Fruit fly (Drosophila melanogaster) whole organism, embryonic: ENCODE measurements around the gene CG16965.
A peak's percentile ranks its signal among the peaks of the same experiment; 100 is the strongest.

Source experiments
- Bdp1 ChIP-seq: fragments of 200-800 bp; sonication (Bioruptor generic); optimal IDR thresholded peaks from 3 replicates; lab custom pipeline; 2016; ENCODE audit warnings: missing biosample characterization, missing genetic modification characterization
- C15 ChIP-seq: fragments of 200-800 bp; sonication (Bioruptor generic); IDR thresholded peaks from 3 replicates; pipeline ENCODE4 v1.3.6; 2022; ENCODE audit warnings: missing biosample characterization, missing genetic modification characterization
- CG10565 ChIP-seq: fragments of 200-800 bp; sonication (Bioruptor generic); optimal IDR thresholded peaks from 3 replicates; lab custom pipeline; 2016; ENCODE audit warnings: missing biosample characterization, mild to moderate bottlenecking, missing genetic modification characterization
- CG12071 ChIP-seq: fragments of 200-800 bp; sonication (Bioruptor generic); optimal IDR thresholded peaks from 3 replicates; lab custom pipeline; 2018; ENCODE audit warnings: missing biosample characterization, mild to moderate bottlenecking, missing genetic modification characterization
- CG12219 ChIP-seq: fragments of 200-800 bp; sonication (Bioruptor generic); optimal IDR thresholded peaks from 3 replicates; lab custom pipeline; 2018; ENCODE audit warnings: missing biosample characterization, mild to moderate bottlenecking, missing genetic modification characterization
- CG13296 ChIP-seq: fragments of 200-800 bp; sonication (Bioruptor generic); optimal IDR thresholded peaks from 3 replicates; lab custom pipeline; 2018; ENCODE audit warnings: missing biosample characterization, mild to moderate bottlenecking, missing genetic modification characterization
- CG15601 ChIP-seq: fragments of 200-800 bp; sonication (Bioruptor generic); optimal IDR thresholded peaks from 3 replicates; lab custom pipeline; 2019; ENCODE audit warnings: missing biosample characterization, mild to moderate bottlenecking, missing genetic modification characterization, moderate library complexity
- CG1603 ChIP-seq: fragments of 200-800 bp; sonication (Bioruptor generic); optimal IDR thresholded peaks from 2 replicates; lab custom pipeline; 2019; ENCODE audit warnings: missing biosample characterization, mild to moderate bottlenecking, missing genetic modification characterization, moderate library complexity
- CG17385 ChIP-seq: fragments of 200-800 bp; sonication (Bioruptor generic); optimal IDR thresholded peaks from 3 replicates; lab custom pipeline; 2018; ENCODE audit warnings: missing biosample characterization, mild to moderate bottlenecking, missing genetic modification characterization
- CG1792 ChIP-seq: fragments of 200-800 bp; sonication (Bioruptor generic); optimal IDR thresholded peaks from 2 replicates; lab custom pipeline; 2016; ENCODE audit warnings: missing biosample characterization, missing genetic modification characterization
- CG1832 ChIP-seq: fragments of 200-800 bp; sonication (Bioruptor generic); optimal IDR thresholded peaks from 2 replicates; lab custom pipeline; 2017; ENCODE audit warnings: missing biosample characterization, mild to moderate bottlenecking, missing genetic modification characterization, inconsistent platforms
- CG3838 ChIP-seq: fragments of 200-800 bp; sonication (Bioruptor generic); optimal IDR thresholded peaks from 3 replicates; lab custom pipeline; 2016; ENCODE audit warnings: missing biosample characterization, missing genetic modification characterization
- CG4328 ChIP-seq: fragments of 200-800 bp; sonication (Bioruptor generic); optimal IDR thresholded peaks from 3 replicates; lab custom pipeline; 2017; ENCODE audit warnings: missing biosample characterization, missing genetic modification reagents, missing genetic modification characterization
- CG5180 ChIP-seq: fragments of 200-800 bp; sonication (Bioruptor generic); optimal IDR thresholded peaks from 3 replicates; lab custom pipeline; 2017; ENCODE audit warnings: missing biosample characterization, missing genetic modification characterization, mild to moderate bottlenecking, moderate library complexity, missing genetic modification reagents
- CG6254 ChIP-seq: fragments of 200-800 bp; sonication (Bioruptor generic); optimal IDR thresholded peaks from 3 replicates; lab custom pipeline; 2017; ENCODE audit warnings: mild to moderate bottlenecking, missing biosample characterization, missing genetic modification reagents, missing genetic modification characterization
- CG8089 ChIP-seq: fragments of 200-800 bp; sonication (Bioruptor generic); optimal IDR thresholded peaks from 3 replicates; lab custom pipeline; 2016; ENCODE audit warnings: missing biosample characterization, missing genetic modification characterization
- CG8388 ChIP-seq: fragments of 200-800 bp; sonication (Bioruptor generic); optimal IDR thresholded peaks from 2 replicates; lab custom pipeline; 2019; ENCODE audit warnings: missing biosample characterization, mild to moderate bottlenecking, missing genetic modification characterization, moderate library complexity
- CHES-1-like ChIP-seq: fragments of 200-800 bp; sonication (Bioruptor generic); optimal IDR thresholded peaks from 2 replicates; lab custom pipeline; 2016; ENCODE audit warnings: missing biosample characterization, missing genetic modification characterization
- Chrac-16 ChIP-seq: fragments of 200-800 bp; sonication (Bioruptor generic); optimal IDR thresholded peaks from 3 replicates; lab custom pipeline; 2016; ENCODE audit warnings: missing biosample characterization, missing genetic modification characterization
- Dll ChIP-seq: fragments of 200-800 bp; sonication (Bioruptor generic); IDR thresholded peaks from 4 replicates; pipeline ENCODE4 v1.3.6; 2022; ENCODE audit warnings: missing biosample characterization, missing genetic modification characterization; ENCODE audit not compliant: partially characterized antibody
- Fer3 ChIP-seq: fragments of 200-800 bp; sonication (Bioruptor generic); optimal IDR thresholded peaks from 2 replicates; lab custom pipeline; 2018; ENCODE audit warnings: missing biosample characterization, mild to moderate bottlenecking, missing genetic modification characterization, moderate library complexity
- H2.0 ChIP-seq: fragments of 200-800 bp; sonication (Bioruptor generic); IDR thresholded peaks from 2 replicates; pipeline ENCODE4 v1.3.6; 2022; ENCODE audit warnings: missing biosample characterization, missing genetic modification characterization
- Hr3 ChIP-seq: fragments of 200-800 bp; sonication (Bioruptor generic); optimal IDR thresholded peaks from 3 replicates; lab custom pipeline; 2016; ENCODE audit warnings: missing biosample characterization, missing genetic modification characterization
- Hr51 ChIP-seq, 2 experiments: fragments of 200-800 bp; sonication (Bioruptor generic); optimal IDR thresholded peaks; 2 replicates in 1 of 2; 3 replicates in 1 of 2; lab custom pipeline; 2016 to 2018; ENCODE audit warnings: missing biosample characterization in 2 of 2, missing genetic modification characterization in 2 of 2, mild to moderate bottlenecking in 1 of 2, moderate library complexity in 1 of 2
- Max ChIP-seq: fragments of 200-800 bp; sonication (Bioruptor generic); optimal IDR thresholded peaks from 2 replicates; lab custom pipeline; 2016; ENCODE audit warnings: missing biosample characterization, mild to moderate bottlenecking, missing genetic modification characterization
- Oli ChIP-seq: fragments of 200-800 bp; sonication (Bioruptor generic); optimal IDR thresholded peaks from 2 replicates; lab custom pipeline; 2018; ENCODE audit warnings: missing biosample characterization, mild to moderate bottlenecking, missing genetic modification characterization, moderate library complexity
- Optix ChIP-seq: fragments of 200-800 bp; sonication (Bioruptor generic); IDR thresholded peaks from 3 replicates; pipeline ENCODE4 v1.3.6; 2022; ENCODE audit warnings: missing biosample characterization, missing genetic modification characterization
- Tbp ChIP-seq: fragments of >200 bp; optimal IDR thresholded peaks from 2 replicates; lab custom pipeline; 2018; ENCODE audit warnings: missing biosample characterization, missing genetic modification characterization
- ato ChIP-seq: fragments of 200-800 bp; sonication (Bioruptor generic); IDR thresholded peaks from 2 replicates; pipeline ENCODE4 v1.3.6; 2022; ENCODE audit warnings: missing biosample characterization, missing genetic modification characterization; ENCODE audit not compliant: partially characterized antibody
- cato ChIP-seq: fragments of 200-800 bp; sonication (Bioruptor generic); optimal IDR thresholded peaks from 2 replicates; lab custom pipeline; 2016; ENCODE audit warnings: missing biosample characterization, missing genetic modification characterization, borderline replicate concordance
- dpn ChIP-seq, 2 experiments: fragments of 200-800 bp; sonication (Bioruptor generic); optimal IDR thresholded peaks; 3 replicates each; lab custom pipeline; 2016; ENCODE audit warnings: missing biosample characterization in 2 of 2, missing genetic modification characterization in 2 of 2
- exex ChIP-seq: fragments of 200-800 bp; sonication (Bioruptor generic); optimal IDR thresholded peaks from 4 replicates; lab custom pipeline; 2018; ENCODE audit warnings: missing biosample characterization, mild to moderate bottlenecking, missing genetic modification characterization, moderate library complexity
- fd3F ChIP-seq: fragments of 200-800 bp; sonication (Bioruptor generic); optimal IDR thresholded peaks from 2 replicates; lab custom pipeline; 2018; ENCODE audit warnings: missing biosample characterization, mild to moderate bottlenecking, missing genetic modification characterization, moderate library complexity
- kni ChIP-seq: fragments of 200-800 bp; sonication (Bioruptor generic); optimal IDR thresholded peaks from 3 replicates; lab custom pipeline; 2017; ENCODE audit warnings: mild to moderate bottlenecking, missing biosample characterization, missing genetic modification reagents, missing genetic modification characterization
- lola ChIP-seq, 3 experiments: fragments of >200 bp in 2 of 3; fragments of 200-800 bp in 1 of 3; sonication (Bioruptor generic) in 1 of 3; optimal IDR thresholded peaks; 2 replicates each; lab custom pipeline; 2017 to 2019; ENCODE audit warnings: missing biosample characterization in 3 of 3, missing genetic modification characterization in 3 of 3, mild to moderate bottlenecking in 1 of 3, moderate library complexity in 1 of 3
- luna ChIP-seq: fragments of 200-800 bp; sonication (Bioruptor generic); optimal IDR thresholded peaks from 2 replicates; lab custom pipeline; 2016; ENCODE audit warnings: missing biosample characterization, missing genetic modification characterization
- mam ChIP-seq: fragments of 200-800 bp; sonication (Bioruptor generic); optimal IDR thresholded peaks from 3 replicates; lab custom pipeline; 2016; ENCODE audit warnings: missing biosample characterization, missing genetic modification characterization
- nau ChIP-seq: fragments of 200-800 bp; sonication (Bioruptor generic); optimal IDR thresholded peaks from 3 replicates; lab custom pipeline; 2017; ENCODE audit warnings: missing biosample characterization, mild to moderate bottlenecking, missing genetic modification characterization, missing genetic modification reagents
- nmo ChIP-seq: fragments of 200-800 bp; sonication (Bioruptor generic); optimal IDR thresholded peaks from 2 replicates; lab custom pipeline; 2018; ENCODE audit warnings: missing biosample characterization, mild to moderate bottlenecking, missing genetic modification characterization, moderate library complexity
- onecut ChIP-seq: fragments of 200-800 bp; sonication (Bioruptor generic); IDR thresholded peaks from 2 replicates; pipeline ENCODE4 v1.3.6; 2022; ENCODE audit warnings: missing biosample characterization, missing genetic modification characterization
- org-1 ChIP-seq: fragments of 200-800 bp; sonication (Bioruptor generic); optimal IDR thresholded peaks from 2 replicates; lab custom pipeline; 2017; ENCODE audit warnings: missing biosample characterization, missing genetic modification characterization
- otp ChIP-seq: fragments of 200-800 bp; sonication (Bioruptor generic); IDR thresholded peaks from 3 replicates; pipeline ENCODE4, ENCODE4 v1.3.6; 2022; ENCODE audit warnings: missing biosample characterization, missing genetic modification characterization
- pnt ChIP-seq: fragments of 200-800 bp; sonication (Bioruptor generic); optimal IDR thresholded peaks from 3 replicates; lab custom pipeline; 2016; ENCODE audit warnings: missing biosample characterization, missing genetic modification characterization
- slbo ChIP-seq: fragments of 200-800 bp; sonication (Bioruptor generic); IDR thresholded peaks from 2 replicates; pipeline ENCODE4 v1.3.6; 2022; ENCODE audit warnings: missing biosample characterization, missing genetic modification characterization
- ssp ChIP-seq: fragments of 200-800 bp; sonication (Bioruptor generic); IDR thresholded peaks from 2 replicates; pipeline ENCODE4 v1.3.6; 2022; ENCODE audit warnings: missing biosample characterization, missing genetic modification characterization
- sug ChIP-seq: fragments of 200-800 bp; optimal IDR thresholded peaks from 2 replicates; lab custom pipeline; 2019; ENCODE audit warnings: missing biosample characterization, mild to moderate bottlenecking, missing genetic modification characterization, moderate library complexity
- trh ChIP-seq: fragments of 200-800 bp; sonication (Bioruptor generic); optimal IDR thresholded peaks from 2 replicates; lab custom pipeline; 2016; ENCODE audit warnings: missing biosample characterization, missing genetic modification characterization
- unpg ChIP-seq: fragments of 200-800 bp; sonication (Bioruptor generic); optimal IDR thresholded peaks from 3 replicates; lab custom pipeline; 2018; ENCODE audit warnings: missing biosample characterization, mild to moderate bottlenecking, missing genetic modification characterization, moderate library complexity
- wek ChIP-seq: fragments of 200-800 bp; sonication (Bioruptor generic); optimal IDR thresholded peaks from 3 replicates; lab custom pipeline; 2018; ENCODE audit warnings: missing biosample characterization, mild to moderate bottlenecking, missing genetic modification characterization, moderate library complexity
- z ChIP-seq: fragments of 200-800 bp; sonication (Bioruptor generic); IDR thresholded peaks from 3 replicates; pipeline ENCODE4 v1.3.6; 2022; ENCODE audit warnings: missing biosample characterization, missing genetic modification characterization

The CG16965 gene

DNA sequence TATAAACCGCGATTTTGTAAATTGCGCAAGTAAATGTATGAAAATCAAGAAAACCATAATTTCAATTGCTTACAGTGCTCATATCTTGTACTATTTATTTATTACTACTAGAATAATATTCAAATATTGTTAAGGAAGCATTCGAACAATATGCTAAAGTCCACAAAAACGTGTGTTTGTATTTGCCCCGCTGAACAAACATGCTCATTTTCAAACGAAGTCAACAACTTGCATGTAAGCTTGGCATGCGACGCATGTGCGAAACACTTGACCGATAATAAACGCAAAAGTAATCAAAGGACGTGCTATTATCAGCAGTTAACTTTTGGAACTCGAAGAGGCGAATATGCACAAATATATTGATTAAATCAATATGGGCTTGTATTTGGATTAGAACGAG is 39.8 kb downstream of the CG16965 start (continued):
- TF ChIP-seq z (GFP tag; lab: Robert Waterston, UW) = 0 out of 3 replicates have a peak, but pooled peaks have one; percentile 27
- peak; percentile 32 to 53 for TF ChIP-seq dpn (GFP tag; optimal IDR thresholded peaks at IDR 0.05; lab: Kevin White, UChicago)
- TF ChIP-seq CG8089 (GFP tag; lab: Kevin White, UChicago) = peak; percentile 44
- TF ChIP-seq Dll (GFP tag; lab: Robert Waterston, UW) = no peak
- no peak for TF ChIP-seq CHES-1-like (GFP tag; lab: Kevin White, UChicago)
- TF ChIP-seq CG15601 (tag; lab: Kevin White, UChicago) = peak; percentile 84
- TF ChIP-seq nmo (GFP tag; lab: Kevin White, UChicago) = no peak
- peak; percentile 75 for TF ChIP-seq unpg (GFP tag; lab: Kevin White, UChicago)
- peak; percentile 28 for TF ChIP-seq CG17385 (GFP tag; lab: Kevin White, UChicago)
- TF ChIP-seq cato (GFP tag; lab: Kevin White, UChicago) = peak; percentile 34
- TF ChIP-seq H2.0 = no peak
- peak; percentile 73 for TF ChIP-seq CG12071 (GFP tag; lab: Kevin White, UChicago)
- TF ChIP-seq CG4328 (GFP tag; lab: Kevin White, UChicago) = peak; percentile 25
- TF ChIP-seq Optix (GFP tag; lab: Robert Waterston, UW) = no peak
- peak; percentile 20 for TF ChIP-seq CG1792 (GFP tag; lab: Kevin White, UChicago)
- TF ChIP-seq slbo (GFP tag; lab: Robert Waterston, UW) = 0 out of 2 replicates have a peak, but pooled peaks have one; percentile 8
- peak; percentile 51 for TF ChIP-seq Bdp1
- TF ChIP-seq Hr3 (GFP tag; lab: Kevin White, UChicago) = no peak
- no peak for TF ChIP-seq Tbp (GFP tag; lab: Kevin White, UChicago)
- peak; percentile 83 for TF ChIP-seq wek
- peak; percentile 73 for TF ChIP-seq Fer3 (tag; lab: Kevin White, UChicago)
- TF ChIP-seq CG12219 = peak; percentile 54
- TF ChIP-seq CG13296 = peak; percentile 65
- TF ChIP-seq CG1603 (tag; lab: Kevin White, UChicago) = peak; percentile 69
- no peak for TF ChIP-seq CG1832 (GFP tag; lab: Kevin White, UChicago)
- no peak for TF ChIP-seq ssp (GFP tag; lab: Robert Waterston, UW)
- no peak for TF ChIP-seq luna
- no peak for TF ChIP-seq CG10565 (GFP tag; lab: Kevin White, UChicago)
- TF ChIP-seq lola (GFP tag; optimal IDR thresholded peaks at IDR 0.05; lab: Kevin White, UChicago) = peak in 1 of 3 experiments; percentile 62
- no peak for TF ChIP-seq ato (GFP tag; lab: Robert Waterston, UW)
- TF ChIP-seq fd3F = peak; percentile 71
- peak; percentile 78 for TF ChIP-seq CG3838 (GFP tag; lab: Kevin White, UChicago)
- TF ChIP-seq Hr51 (GFP tag; optimal IDR thresholded peaks at IDR 0.05; lab: Kevin White, UChicago) = peak; percentile 1 to 34
- no peak for TF ChIP-seq mam (GFP tag; lab: Kevin White, UChicago)
- TF ChIP-seq pnt = no peak
- TF ChIP-seq nau (GFP tag; lab: Kevin White, UChicago) = no peak
- TF ChIP-seq org-1 (GFP tag; lab: Kevin White, UChicago) = peak; percentile 62
- peak; percentile 31 for TF ChIP-seq kni (GFP tag; lab: Kevin White, UChicago)
- no peak for TF ChIP-seq CG5180 (GFP tag; lab: Kevin White, UChicago)
- peak; percentile 48 for TF ChIP-seq Max (GFP tag; lab: Kevin White, UChicago)
- TF ChIP-seq Oli (tag; lab: Kevin White, UChicago) = peak; percentile 24
- peak; percentile 39 for TF ChIP-seq CG6254 (GFP tag; lab: Kevin White, UChicago)
- peak; percentile 42 for TF ChIP-seq CG8388 (GFP tag; lab: Kevin White, UChicago)
- TF ChIP-seq trh (GFP tag; lab: Kevin White, UChicago) = peak; percentile 65
- TF ChIP-seq onecut (GFP tag; lab: Robert Waterston, UW) = no peak; the same call in 1 of the 2 replicates
- no peak for TF ChIP-seq Chrac-16 (GFP tag; lab: Kevin White, UChicago)
- no peak for TF ChIP-seq sug (tag; lab: Kevin White, UChicago)
- TF ChIP-seq exex = peak; percentile 4
- no peak; the same call in 2 of the 3 replicates for TF ChIP-seq otp (GFP tag; lab: Robert Waterston, UW)
- TF ChIP-seq C15 (GFP tag; lab: Robert Waterston, UW) = no peak; the same call in 2 of the 3 replicates
